Worm (Caenorhabditis elegans): ENCODE measurements around the gene pcdr-1.

DNA sequence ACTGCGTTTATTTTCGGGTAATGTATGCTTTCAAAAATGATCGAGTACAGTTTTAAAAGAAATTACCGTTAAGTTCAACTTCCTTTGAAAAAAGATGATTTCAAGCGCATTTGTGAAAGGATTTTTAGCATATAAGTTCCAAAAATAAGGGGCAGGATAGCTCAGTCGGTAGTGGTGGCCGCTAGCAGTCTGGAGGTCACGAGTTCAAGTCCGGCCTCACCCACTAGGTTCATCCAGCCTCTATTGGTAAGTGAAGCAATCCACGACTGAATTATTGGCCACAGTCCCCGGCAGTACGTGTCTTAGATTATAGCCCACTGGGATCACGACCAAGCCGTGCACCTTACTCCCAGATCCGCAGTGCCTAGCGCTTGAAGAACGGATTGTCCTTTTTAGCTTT is 50.4 kb downstream of the pcdr-1 start:
- TF ChIP-seq pros-1 (tag; optimal IDR thresholded peaks at IDR 0.05) (no peak), mec-3 (tag; optimal IDR thresholded peaks at IDR 0.05; ENCODE audit: borderline replicate concordance) (no peak), elt-2 (tag; optimal IDR thresholded peaks at IDR 0.05) (no peak), nfya-1 (tag; optimal IDR thresholded peaks at IDR 0.05) (no peak)
